Worm (Caenorhabditis elegans): ENCODE measurements around the gene sut-1.
A peak's percentile ranks its signal among the peaks of the same experiment; 100 is the strongest.

Gene sut-1

DNA sequence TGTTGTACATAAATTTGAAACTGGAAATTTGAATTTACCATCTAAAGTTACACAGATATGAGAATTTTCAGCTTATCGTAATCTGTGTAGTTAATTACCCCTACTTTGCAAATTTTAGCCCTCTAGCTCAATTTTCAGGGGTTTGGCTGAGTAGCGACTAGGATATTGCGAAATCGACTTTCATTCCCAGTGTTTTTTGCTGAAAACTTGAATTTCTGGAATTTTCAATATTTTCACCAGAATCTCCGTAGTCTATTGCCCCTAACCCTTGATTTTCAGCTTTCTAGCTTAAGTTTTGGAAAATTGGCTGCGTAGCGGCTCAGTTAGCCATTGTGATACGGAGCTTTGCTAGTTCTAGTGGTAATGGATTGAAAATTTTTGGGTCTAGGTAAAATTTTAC, 34.1 kb upstream of the sut-1 start:
- TF ChIP-seq blmp-1 (tag; optimal IDR thresholded peaks at IDR 0.05) (no peak), cnd-1 (tag; optimal IDR thresholded peaks at IDR 0.05) (no peak), drap-1 (GFP tag; optimal IDR thresholded peaks at IDR 0.05) (no peak)

DNA sequence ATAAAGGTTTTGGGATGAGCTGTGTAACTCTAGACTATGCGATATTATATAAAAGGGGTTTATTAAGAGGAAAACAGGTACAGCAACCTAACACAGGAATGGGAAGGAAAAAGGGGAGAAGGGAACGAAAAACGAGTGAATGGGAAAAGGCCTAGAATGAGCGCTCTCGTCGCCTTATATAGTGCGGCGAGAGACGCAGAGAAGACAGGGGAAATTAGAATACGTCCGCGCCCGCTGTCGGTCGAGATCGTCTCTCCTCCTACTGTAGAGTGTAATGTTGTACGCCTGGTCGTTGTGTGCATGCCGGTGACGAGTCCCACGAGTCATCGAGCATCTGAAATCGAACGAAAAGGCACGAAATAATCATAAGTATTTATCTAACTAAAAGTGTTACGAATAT, 30.2 kb upstream of the sut-1 start:
- TF ChIP-seq ceh-83 (GFP tag; optimal IDR thresholded peaks at IDR 0.05) (no peak), tbx-8 (GFP tag; optimal IDR thresholded peaks at IDR 0.05) (no peak), nhr-12 (tag; optimal IDR thresholded peaks at IDR 0.05) (no peak), nhr-76 (tag; optimal IDR thresholded peaks at IDR 0.05) (no peak)

- TF ChIP-seq unc-39 (tag; optimal IDR thresholded peaks at IDR 0.05) (no peak), nhr-28 (tag; optimal IDR thresholded peaks at IDR 0.05) (no peak), elt-3 (tag; optimal IDR thresholded peaks at IDR 0.05) (no peak)
Observed at ce11 chrII:1152732-1153131, 29.7 kb upstream of the sut-1 start.

DNA sequence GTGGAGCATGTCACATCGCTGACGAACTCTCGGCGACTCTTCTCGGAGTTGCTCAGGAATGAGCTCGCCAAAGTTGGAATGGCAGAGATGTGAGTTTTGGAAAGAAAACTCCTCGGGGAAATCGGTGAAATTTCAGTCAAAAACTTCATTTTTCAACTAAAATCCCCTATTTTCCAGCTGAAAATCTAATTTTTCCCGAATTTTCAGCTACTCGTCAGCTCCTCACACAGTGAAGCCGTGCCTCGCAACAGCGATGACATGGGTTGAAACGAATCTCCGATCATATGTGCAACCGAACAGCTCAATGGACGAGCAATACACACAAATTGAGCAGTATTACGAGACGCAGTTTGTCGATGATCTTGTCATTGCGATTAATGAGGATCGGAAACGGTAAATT, 28.7 kb upstream of the sut-1 start:
- TF ChIP-seq zip-8 (tag; optimal IDR thresholded peaks at IDR 0.05) (no peak), lsy-2 (tag; optimal IDR thresholded peaks at IDR 0.05) (no peak), M03D4.4 (tag; optimal IDR thresholded peaks at IDR 0.05) (no peak), nhr-12 (tag; optimal IDR thresholded peaks at IDR 0.05) (no peak), ztf-11 (tag; optimal IDR thresholded peaks at IDR 0.05) (no peak), bed-3 (GFP tag; optimal IDR thresholded peaks at IDR 0.05) (no peak), sem-2 (GFP tag; optimal IDR thresholded peaks at IDR 0.05) (no peak), drap-1 (GFP tag; optimal IDR thresholded peaks at IDR 0.05) (no peak), snpc-4 (tag; optimal IDR thresholded peaks at IDR 0.05) (no peak), ceh-43 (GFP tag; optimal IDR thresholded peaks at IDR 0.05) (no peak)

- TF ChIP-seq tbx-8 (GFP tag; optimal IDR thresholded peaks at IDR 0.05) (no peak), zip-8 (tag; optimal IDR thresholded peaks at IDR 0.05) (no peak), nhr-237 (tag; optimal IDR thresholded peaks at IDR 0.05) (no peak), elt-1 (tag; optimal IDR thresholded peaks at IDR 0.05; ENCODE audit: borderline replicate concordance, insufficient read depth) (no peak), unc-62 (GFP tag; optimal IDR thresholded peaks at IDR 0.05) (no peak), ceh-39 (tag; optimal IDR thresholded peaks at IDR 0.05) (no peak), snpc-4 (tag; optimal IDR thresholded peaks at IDR 0.05) (no peak), elt-3 (tag; optimal IDR thresholded peaks at IDR 0.05) (no peak), cnd-1 (tag; optimal IDR thresholded peaks at IDR 0.05) (no peak), bed-3 (GFP tag; optimal IDR thresholded peaks at IDR 0.05) (no peak), lin-32 (GFP tag; optimal IDR thresholded peaks at IDR 0.05) (no peak), unc-120 (tag; optimal IDR thresholded peaks at IDR 0.05; ENCODE audit: poor library complexity, severe bottlenecking) (no peak)
Observed at ce11 chrII:1149390-1149789, 26.3 kb upstream of the sut-1 start.

DNA sequence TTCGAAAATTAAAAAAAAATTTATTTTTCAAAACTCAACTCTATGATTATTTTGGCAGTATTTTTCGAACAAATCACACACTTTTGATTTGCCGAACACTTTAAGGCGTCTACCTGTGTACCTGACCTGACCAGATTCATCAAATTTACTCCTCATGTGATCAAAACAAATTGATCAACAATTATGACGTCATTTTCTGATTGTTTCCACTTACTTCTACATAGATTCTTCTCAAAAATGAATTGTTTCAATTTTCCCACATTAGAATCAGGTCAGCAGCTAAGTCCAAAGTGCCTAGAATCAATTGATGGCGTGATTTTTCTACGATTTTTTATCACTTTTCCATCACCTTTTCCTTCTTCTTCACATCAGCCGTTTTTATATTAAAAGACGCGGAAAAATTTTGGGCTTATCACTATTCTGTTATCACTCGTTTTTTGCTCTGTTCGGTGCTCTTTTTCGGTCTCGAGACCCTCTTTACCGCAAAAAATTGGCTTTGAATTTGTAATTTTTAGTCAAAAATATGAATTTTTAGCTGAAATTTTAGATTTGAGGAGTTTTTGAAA, 20.2 kb upstream of the sut-1 start:
- TF ChIP-seq zip-8 (tag; optimal IDR thresholded peaks at IDR 0.05) (peak; percentile 58), unc-120 (tag; optimal IDR thresholded peaks at IDR 0.05; ENCODE audit: poor library complexity, severe bottlenecking) (no peak)

- TF ChIP-seq snpc-4 (tag; optimal IDR thresholded peaks at IDR 0.05) = no peak
- no peak for TF ChIP-seq sptf-1 (tag; optimal IDR thresholded peaks at IDR 0.05)
- no peak for TF ChIP-seq ztf-11 (tag; optimal IDR thresholded peaks at IDR 0.05)
- TF ChIP-seq elt-1 (tag; optimal IDR thresholded peaks at IDR 0.05; ENCODE audit: borderline replicate concordance, insufficient read depth) = peak; percentile 97
- peak; percentile 37 for TF ChIP-seq ham-2 (GFP tag; optimal IDR thresholded peaks at IDR 0.05)
- no peak for TF ChIP-seq nhr-76 (tag; optimal IDR thresholded peaks at IDR 0.05)
- TF ChIP-seq blmp-1 (tag; optimal IDR thresholded peaks at IDR 0.05) = peak; percentile 12
- TF ChIP-seq drap-1 (GFP tag; optimal IDR thresholded peaks at IDR 0.05) = no peak
- TF ChIP-seq lin-32 (GFP tag; optimal IDR thresholded peaks at IDR 0.05) = no peak
- TF ChIP-seq ces-1 (GFP tag; optimal IDR thresholded peaks at IDR 0.05) = no peak
- no peak for TF ChIP-seq mab-5 (tag; optimal IDR thresholded peaks at IDR 0.05)
Observed at ce11 chrII:1141720-1142574, 18.9 kb upstream of the sut-1 start.
